Fruit fly (Drosophila melanogaster) whole organism, pupa: ENCODE measurements around the gene CG10713.

Experiments
- CG10348 ChIP-seq: fragments of 200-800 bp; sonication (Bioruptor generic); IDR thresholded peaks from 2 replicates; pipeline ENCODE4 v1.3.6; 2022; ENCODE audit warnings: missing biosample characterization, missing genetic modification characterization
- CG12605 ChIP-seq: fragments of 200-800 bp; sonication (Bioruptor generic); IDR thresholded peaks from 2 replicates; pipeline ENCODE4 v1.3.6; 2022; ENCODE audit warnings: missing biosample characterization, missing genetic modification characterization
- CG13204 ChIP-seq: fragments of 200-800 bp; sonication (Bioruptor generic); optimal IDR thresholded peaks from 2 replicates; lab custom pipeline; 2018; ENCODE audit warnings: missing biosample characterization, mild to moderate bottlenecking, missing genetic modification characterization, moderate library complexity
- CG14655 ChIP-seq: fragments of 200-800 bp; sonication (Bioruptor generic); optimal IDR thresholded peaks from 3 replicates; lab custom pipeline; 2017; ENCODE audit warnings: mild to moderate bottlenecking, missing biosample characterization, missing genetic modification reagents, missing genetic modification characterization
- CG15710 ChIP-seq: fragments of 200-800 bp; sonication (Bioruptor generic); optimal IDR thresholded peaks from 2 replicates; lab custom pipeline; 2018; ENCODE audit warnings: missing biosample characterization, mild to moderate bottlenecking, missing genetic modification characterization, moderate library complexity
- CG17806 ChIP-seq: fragments of 200-800 bp; sonication (Bioruptor generic); optimal IDR thresholded peaks from 2 replicates; lab custom pipeline; 2018; ENCODE audit warnings: missing biosample characterization, mild to moderate bottlenecking, missing genetic modification characterization, moderate library complexity
- CG32121 ChIP-seq: fragments of 200-800 bp; sonication (Bioruptor generic); IDR thresholded peaks from 2 replicates; pipeline ENCODE4 v1.3.6; 2022; ENCODE audit warnings: missing biosample characterization, missing genetic modification characterization
- CG34367 ChIP-seq: fragments of 200-800 bp; sonication (Bioruptor generic); optimal IDR thresholded peaks from 2 replicates; lab custom pipeline; 2018; ENCODE audit warnings: missing biosample characterization, mild to moderate bottlenecking, missing genetic modification characterization
- CG4496 ChIP-seq: fragments of 200-800 bp; sonication (Bioruptor generic); IDR thresholded peaks from 3 replicates; pipeline ENCODE4 v1.3.6; 2022; ENCODE audit warnings: missing biosample characterization, missing genetic modification characterization
- CG8159 ChIP-seq: fragments of 200-800 bp; sonication (Bioruptor generic); optimal IDR thresholded peaks from 3 replicates; lab custom pipeline; 2018; ENCODE audit warnings: missing biosample characterization, mild to moderate bottlenecking, missing genetic modification characterization, moderate library complexity
- CG8301 ChIP-seq: fragments of 200-800 bp; sonication (Bioruptor generic); optimal IDR thresholded peaks from 2 replicates; lab custom pipeline; 2018; ENCODE audit warnings: missing biosample characterization, mild to moderate bottlenecking, missing genetic modification characterization
- CG9948 ChIP-seq: fragments of 200-800 bp; sonication (Bioruptor generic); optimal IDR thresholded peaks from 2 replicates; lab custom pipeline; 2018; ENCODE audit warnings: missing biosample characterization, mild to moderate bottlenecking, missing genetic modification characterization, moderate library complexity
- D1 ChIP-seq: fragments of 200-800 bp; sonication (Bioruptor generic); optimal IDR thresholded peaks from 2 replicates; lab custom pipeline; 2018; ENCODE audit warnings: missing biosample characterization, mild to moderate bottlenecking, missing genetic modification characterization, moderate library complexity
- EcR ChIP-seq: fragments of 200-800 bp; sonication (Bioruptor generic); optimal IDR thresholded peaks from 3 replicates; lab custom pipeline; 2019; ENCODE audit warnings: missing biosample characterization, missing genetic modification characterization, mild to moderate bottlenecking, moderate library complexity, missing genetic modification reagents
- Ets98B ChIP-seq: fragments of 200-800 bp; sonication (Bioruptor generic); IDR thresholded peaks from 2 replicates; pipeline ENCODE4 v1.3.6; 2022; ENCODE audit warnings: missing biosample characterization, missing genetic modification characterization
- Pif1A ChIP-seq: fragments of 200-800 bp; sonication (Bioruptor generic); optimal IDR thresholded peaks from 3 replicates; lab custom pipeline; 2016; ENCODE audit warnings: missing biosample characterization, missing genetic modification characterization
- Pif1B ChIP-seq: fragments of 200-800 bp; sonication (Bioruptor generic); optimal IDR thresholded peaks from 3 replicates; lab custom pipeline; 2016; ENCODE audit warnings: missing biosample characterization, missing genetic modification characterization
- Snoo ChIP-seq: fragments of 200-800 bp; sonication (Bioruptor generic); optimal IDR thresholded peaks from 3 replicates; lab custom pipeline; 2017; ENCODE audit warnings: missing biosample characterization, mild to moderate bottlenecking, missing genetic modification characterization, inconsistent platforms
- fd96Ca ChIP-seq: fragments of 200-800 bp; sonication (Bioruptor generic); IDR thresholded peaks from 3 replicates; pipeline ENCODE4 v1.3.6; 2022; ENCODE audit warnings: missing biosample characterization, missing genetic modification characterization
- gl ChIP-seq: fragments of 200-800 bp; sonication (Bioruptor generic); optimal IDR thresholded peaks from 2 replicates; lab custom pipeline; 2018; ENCODE audit warnings: missing biosample characterization, mild to moderate bottlenecking, missing genetic modification characterization
- rn ChIP-seq: fragments of 200-800 bp; sonication (Bioruptor generic); IDR thresholded peaks from 2 replicates; pipeline ENCODE4 v1.3.6; 2022; ENCODE audit warnings: missing biosample characterization, missing genetic modification characterization

Gene CG10713

DNA sequence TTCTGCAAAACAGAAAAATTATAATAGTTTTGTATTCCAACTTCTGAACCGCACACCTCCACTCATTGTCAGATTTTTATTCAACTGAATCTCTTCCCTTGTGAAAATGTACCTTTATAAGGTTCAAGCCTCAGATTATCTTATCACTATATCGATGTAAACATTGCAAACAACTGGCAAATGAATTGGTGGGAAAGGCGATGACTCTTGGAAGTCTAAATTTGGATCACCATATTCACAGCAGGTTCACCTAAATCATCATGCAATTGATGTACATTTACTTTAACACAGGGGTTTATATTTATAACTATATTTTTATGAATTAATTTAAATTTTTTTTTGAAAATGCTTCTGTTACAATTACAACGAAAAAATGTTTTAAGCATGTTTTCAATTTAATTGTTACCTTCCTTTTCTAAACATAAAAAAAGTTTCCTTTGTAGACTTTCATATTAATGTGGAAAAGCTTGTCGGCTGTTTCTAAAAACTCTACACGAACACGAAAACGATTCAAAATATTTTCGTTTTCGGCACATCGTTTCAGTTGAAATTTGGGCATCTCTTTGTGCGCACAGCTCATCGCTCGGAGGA lies 5.4 kb upstream of the CG10713 start, which contains the start of the genes CG10140 and CG14109:
TSS of gene CG10140 (minus strand) at position 101 of the 591 bp plus-strand sequence.
TSS of gene CG14109 (plus strand) at position 541 of the 591 bp plus-strand sequence.
- no peak for TF ChIP-seq EcR (GFP tag; lab: Kevin White, UChicago)
- TF ChIP-seq fd96Ca (GFP tag; lab: Robert Waterston, UW) = no peak
- TF ChIP-seq CG4496 (GFP tag; lab: Robert Waterston, UW) = no peak
- no peak for TF ChIP-seq CG9948 (tag; lab: Kevin White, UChicago)
- no peak for TF ChIP-seq Pif1B (GFP tag; lab: Kevin White, UChicago)
- no peak for TF ChIP-seq CG14655 (GFP tag; lab: Kevin White, UChicago)
- TF ChIP-seq, all 21 proteins: peak for 0

DNA sequence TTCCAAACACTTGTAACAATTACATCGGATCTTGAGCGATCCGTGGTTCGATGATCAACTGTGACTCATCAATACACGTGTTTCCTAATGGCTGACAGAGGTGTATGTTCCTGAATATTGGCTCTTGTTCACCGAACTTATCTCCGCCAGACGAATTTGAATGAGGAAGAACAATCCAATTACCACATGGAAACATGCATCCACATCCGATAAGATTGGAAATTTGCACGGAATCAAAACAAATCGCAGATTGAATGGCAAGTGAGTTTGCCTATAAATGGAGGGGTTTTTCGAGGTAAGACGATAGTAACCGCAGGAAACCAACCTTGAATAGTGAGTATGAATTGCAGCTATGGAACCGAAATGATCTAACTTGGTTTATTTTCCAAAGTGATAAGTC lies 2.6 kb upstream of the CG10713 start, which contains the start of gene CG10725:
TSS of gene CG10725 (plus strand) at position 301 of the 400 bp plus-strand sequence.
- no peak for TF ChIP-seq EcR (GFP tag; lab: Kevin White, UChicago)
- TF ChIP-seq CG15710 (tag; lab: Kevin White, UChicago) = no peak
- no peak for TF ChIP-seq CG32121 (GFP tag; lab: Robert Waterston, UW)
- no peak for TF ChIP-seq Ets98B (GFP tag; lab: Robert Waterston, UW)
- no peak for TF ChIP-seq rn (GFP tag; lab: Robert Waterston, UW)
- TF ChIP-seq CG8159 = no peak
- no peak for TF ChIP-seq fd96Ca (GFP tag; lab: Robert Waterston, UW)
- TF ChIP-seq CG14655 (GFP tag; lab: Kevin White, UChicago) = no peak
- no peak for TF ChIP-seq CG13204 (GFP tag; lab: Kevin White, UChicago)
- TF ChIP-seq CG12605 (GFP tag; lab: Robert Waterston, UW) = no peak
- no peak for TF ChIP-seq CG17806 (tag; lab: Kevin White, UChicago)

DNA sequence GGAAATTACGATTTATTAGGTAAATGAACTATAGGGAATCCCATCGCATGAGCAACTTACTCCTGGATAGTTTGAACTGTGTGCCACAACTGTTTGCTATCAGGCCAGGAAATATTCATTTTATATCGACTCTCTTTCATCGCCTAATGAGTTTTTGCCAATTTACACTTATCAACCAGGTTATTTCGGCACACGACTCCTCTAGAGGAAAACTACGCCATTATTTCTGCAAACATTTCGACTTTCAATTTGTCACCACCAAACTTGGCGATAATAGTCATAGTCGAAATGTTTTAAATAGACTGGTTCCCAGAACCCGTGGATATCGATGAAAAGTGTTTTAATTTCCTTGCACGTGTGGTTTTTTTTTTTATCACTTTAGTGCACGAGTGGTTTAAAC lies 2.0 kb upstream of the CG10713 start, which contains the start of gene CG10154:
TSS of gene CG10154 (minus strand) at position 101 of the 400 bp plus-strand sequence.
- TF ChIP-seq CG8159 (no peak), CG13204 (GFP tag; lab: Kevin White, UChicago) (no peak), CG8301 (tag; lab: Kevin White, UChicago) (no peak), CG14655 (GFP tag; lab: Kevin White, UChicago) (no peak), CG32121 (GFP tag; lab: Robert Waterston, UW) (no peak), CG34367 (tag; lab: Kevin White, UChicago) (no peak), Pif1B (GFP tag; lab: Kevin White, UChicago) (no peak), D1 (tag; lab: Kevin White, UChicago) (no peak)
- TF ChIP-seq, all 21 proteins: peak for 0

DNA sequence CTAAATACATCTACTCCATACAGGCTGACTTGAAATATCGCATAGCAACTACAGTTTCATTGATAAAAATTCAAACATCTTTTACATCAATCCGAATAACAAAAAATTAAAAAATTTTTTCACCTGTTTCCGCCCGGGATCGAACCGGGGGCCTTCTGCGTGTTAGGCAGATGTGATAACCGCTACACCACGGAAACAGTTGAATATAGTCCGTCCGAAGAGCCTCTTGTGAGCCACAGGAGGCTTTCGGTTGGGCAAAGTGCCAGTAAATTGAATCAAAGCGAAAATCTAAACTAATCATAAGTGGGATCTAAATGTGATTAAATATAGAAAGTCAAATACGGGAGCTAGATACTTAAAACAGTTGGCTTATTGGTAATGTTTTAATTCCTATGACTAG lies 1.5 kb downstream of the CG10713 start:
- no peak for TF ChIP-seq rn (GFP tag; lab: Robert Waterston, UW)
- TF ChIP-seq Pif1A (GFP tag; lab: Kevin White, UChicago) = no peak
- TF ChIP-seq CG4496 (GFP tag; lab: Robert Waterston, UW) = no peak
- no peak for TF ChIP-seq EcR (GFP tag; lab: Kevin White, UChicago)
- TF ChIP-seq fd96Ca (GFP tag; lab: Robert Waterston, UW) = no peak
- no peak for TF ChIP-seq CG14655 (GFP tag; lab: Kevin White, UChicago)

DNA sequence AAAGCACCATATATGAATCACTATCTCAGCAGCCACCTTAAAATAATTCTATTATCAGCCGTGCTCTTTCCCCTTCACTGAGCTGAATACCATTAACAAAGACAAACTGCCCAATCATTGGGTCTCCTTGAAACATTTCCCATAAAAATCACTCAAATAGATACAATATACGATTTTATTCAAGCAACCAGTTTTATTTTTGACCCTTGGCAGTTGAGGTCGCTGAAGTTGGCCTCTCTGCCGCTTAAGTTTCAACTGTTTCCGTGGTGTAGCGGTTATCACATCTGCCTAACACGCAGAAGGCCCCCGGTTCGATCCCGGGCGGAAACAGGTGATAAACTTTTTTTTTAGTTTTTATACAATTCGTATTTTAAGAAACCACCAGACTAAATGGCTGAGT lies 2.2 kb downstream of the CG10713 start:
- TF ChIP-seq CG4496 (GFP tag; lab: Robert Waterston, UW) (no peak), Pif1A (GFP tag; lab: Kevin White, UChicago) (no peak), CG13204 (GFP tag; lab: Kevin White, UChicago) (no peak), Snoo (tag; lab: Kevin White, UChicago) (no peak), rn (GFP tag; lab: Robert Waterston, UW) (no peak), CG15710 (tag; lab: Kevin White, UChicago) (no peak), gl (tag; lab: Kevin White, UChicago) (no peak), D1 (tag; lab: Kevin White, UChicago) (no peak), CG8301 (tag; lab: Kevin White, UChicago) (no peak), CG8159 (no peak), CG12605 (GFP tag; lab: Robert Waterston, UW) (no peak), CG10348 (GFP tag; lab: Robert Waterston, UW) (no peak), CG17806 (tag; lab: Kevin White, UChicago) (no peak), fd96Ca (GFP tag; lab: Robert Waterston, UW) (no peak), CG14655 (GFP tag; lab: Kevin White, UChicago) (no peak), CG9948 (tag; lab: Kevin White, UChicago) (no peak), Pif1B (GFP tag; lab: Kevin White, UChicago) (no peak)

DNA sequence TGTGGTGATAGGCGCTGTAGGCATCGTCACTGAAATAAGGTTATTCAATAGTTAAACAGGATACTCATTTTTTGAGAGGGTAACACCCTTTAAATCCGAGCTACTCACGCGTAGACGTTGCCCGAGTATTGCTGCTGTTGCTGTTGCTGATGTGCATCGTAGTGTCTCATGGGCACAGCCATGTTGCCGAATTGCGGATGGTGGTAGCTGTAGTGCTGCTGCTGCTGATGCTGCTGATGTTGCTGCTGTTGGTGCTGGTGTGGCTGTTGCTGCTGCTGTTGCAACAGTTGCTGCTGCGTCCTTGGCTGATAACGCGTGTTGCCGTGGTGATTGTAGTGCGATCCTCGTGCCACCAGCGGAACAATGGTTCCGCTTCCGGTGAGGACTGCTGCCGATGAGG lies 4.9 kb downstream of the CG10713 start:
- TF ChIP-seq CG8159 = no peak
- no peak for TF ChIP-seq CG8301 (tag; lab: Kevin White, UChicago)
- no peak for TF ChIP-seq EcR (GFP tag; lab: Kevin White, UChicago)
- TF ChIP-seq gl (tag; lab: Kevin White, UChicago) = no peak
- no peak for TF ChIP-seq Pif1B (GFP tag; lab: Kevin White, UChicago)
- TF ChIP-seq fd96Ca (GFP tag; lab: Robert Waterston, UW) = no peak
- no peak for TF ChIP-seq Ets98B (GFP tag; lab: Robert Waterston, UW)
- TF ChIP-seq CG12605 (GFP tag; lab: Robert Waterston, UW) = no peak
- no peak for TF ChIP-seq CG13204 (GFP tag; lab: Kevin White, UChicago)
- TF ChIP-seq rn (GFP tag; lab: Robert Waterston, UW) = no peak
- no peak for TF ChIP-seq D1 (tag; lab: Kevin White, UChicago)
- TF ChIP-seq, all 21 proteins: peak for 0
